Fruit fly (Drosophila melanogaster): ENCODE measurements around the gene frc.

The frc gene

dm6 chr3L:17425132-17425713, 7.8 kb downstream of the frc start, which contains the start of the genes Sec3 and COX7B (continued):
- TF ChIP-seq CG14667 (GFP tag; IDR thresholded peaks at IDR 0.05): no peak
- no peak for TF ChIP-seq CG5953 (GFP tag; IDR thresholded peaks at IDR 0.05)
- no peak for TF ChIP-seq Kr (GFP tag; optimal IDR thresholded peaks at IDR 0.05)
- TF ChIP-seq ERR (GFP tag; optimal IDR thresholded peaks at IDR 0.05): peak; percentile 29
- peak; percentile 63 for TF ChIP-seq scrt (GFP tag; optimal IDR thresholded peaks at IDR 0.05)
- peak; percentile 71 for TF ChIP-seq az2 (GFP tag; optimal IDR thresholded peaks at IDR 0.05)
- TF ChIP-seq CG2889 (GFP tag; IDR thresholded peaks at IDR 0.05): no peak
- peak; percentile 77 for TF ChIP-seq Sin3A (optimal IDR thresholded peaks at IDR 0.05)
- TF ChIP-seq CG16815 (GFP tag; optimal IDR thresholded peaks at IDR 0.05): peak; percentile 26
- peak; percentile 70 for TF ChIP-seq CG6272 (GFP tag; IDR thresholded peaks at IDR 0.05)
- no peak for TF ChIP-seq chm (GFP tag; IDR thresholded peaks at IDR 0.05)
- TF ChIP-seq B-H2 (GFP tag; optimal IDR thresholded peaks at IDR 0.05): peak; percentile 82
- peak; percentile 47 for TF ChIP-seq CG10366 (GFP tag; IDR thresholded peaks at IDR 0.05)
- TF ChIP-seq CG1603 (tag; optimal IDR thresholded peaks at IDR 0.05): peak; percentile 82
- no peak for TF ChIP-seq fd102C (GFP tag; optimal IDR thresholded peaks at IDR 0.05)
- no peak for TF ChIP-seq CG15479 (GFP tag; optimal IDR thresholded peaks at IDR 0.05)
- TF ChIP-seq Asciz (GFP tag; optimal IDR thresholded peaks at IDR 0.05): no peak
- no peak for TF ChIP-seq usp (GFP tag; optimal IDR thresholded peaks at IDR 0.05)
- TF ChIP-seq ken (GFP tag; IDR thresholded peaks at IDR 0.05): no peak
- no peak for TF ChIP-seq pan (optimal IDR thresholded peaks at IDR 0.05)
- peak in 1 of 2 experiments; percentile 61 for TF ChIP-seq pan (GFP tag; optimal IDR thresholded peaks at IDR 0.05 in 1 of 2, IDR thresholded peaks at IDR 0.05 in 1 of 2)
- TF ChIP-seq Ets65A (GFP tag): peak; percentile 95
- peak; percentile 11 for TF ChIP-seq odd (GFP tag; optimal IDR thresholded peaks at IDR 0.05)
- TF ChIP-seq vfl (GFP tag; optimal IDR thresholded peaks at IDR 0.05): peak; percentile 40
- no peak for TF ChIP-seq Hr39 (optimal IDR thresholded peaks at IDR 0.05)
- TF ChIP-seq TFAM (GFP tag; optimal IDR thresholded peaks at IDR 0.05): no peak
- peak; percentile 32 for TF ChIP-seq cato (GFP tag; optimal IDR thresholded peaks at IDR 0.05; ENCODE audit: borderline replicate concordance)
- no peak for TF ChIP-seq Hand (GFP tag; optimal IDR thresholded peaks at IDR 0.05)
- TF ChIP-seq CG17361 (GFP tag; IDR thresholded peaks at IDR 0.05): peak; percentile 72; the same call in 2 of the 3 replicates
- TF ChIP-seq Adf1 (GFP tag; IDR thresholded peaks at IDR 0.05): no peak
- peak; percentile 66 for TF ChIP-seq Fer3 (tag; optimal IDR thresholded peaks at IDR 0.05)
- peak; percentile 10 for TF ChIP-seq btn (GFP tag; optimal IDR thresholded peaks at IDR 0.05)
- peak; percentile 67; the same call in 1 of the 3 replicates for TF ChIP-seq Dbx (GFP tag; IDR thresholded peaks at IDR 0.05)
- TF ChIP-seq sim (GFP tag; IDR thresholded peaks at IDR 0.05): no peak
- peak; percentile 44 for TF ChIP-seq Oli (tag; optimal IDR thresholded peaks at IDR 0.05)
- peak; percentile 20 for TF ChIP-seq bigmax (GFP tag; optimal IDR thresholded peaks at IDR 0.05)
- TF ChIP-seq fd64A (GFP tag; optimal IDR thresholded peaks at IDR 0.05): no peak
- peak; percentile 71 for TF ChIP-seq NFAT (GFP tag; IDR thresholded peaks at IDR 0.05)
- TF ChIP-seq CG17186 (GFP tag; optimal IDR thresholded peaks at IDR 0.05): peak; percentile 76
- peak; percentile 61 for TF ChIP-seq NfI (GFP tag; optimal IDR thresholded peaks at IDR 0.05)
- TF ChIP-seq Camta (GFP tag; optimal IDR thresholded peaks at IDR 0.05): no peak
- peak; percentile 55 for TF ChIP-seq CG13296 (GFP tag; optimal IDR thresholded peaks at IDR 0.05)
- TF ChIP-seq CG3995 (GFP tag; optimal IDR thresholded peaks at IDR 0.05): peak; percentile 95
- TF ChIP-seq Blimp-1 (GFP tag; optimal IDR thresholded peaks at IDR 0.05): peak; percentile 39
- peak; percentile 45 for TF ChIP-seq stwl (tag; optimal IDR thresholded peaks at IDR 0.05)
- no peak for TF ChIP-seq luna (GFP tag; optimal IDR thresholded peaks at IDR 0.05)
- no peak for TF ChIP-seq Ada2b (GFP tag; IDR thresholded peaks at IDR 0.05)
- peak; percentile 5 for TF ChIP-seq HmgD (GFP tag; optimal IDR thresholded peaks at IDR 0.05)
- peak; percentile 74 for TF ChIP-seq tin (GFP tag; optimal IDR thresholded peaks at IDR 0.05)
- peak; percentile 67 for TF ChIP-seq Elba2 (GFP tag; optimal IDR thresholded peaks at IDR 0.05)
- TF ChIP-seq CG3838 (GFP tag; optimal IDR thresholded peaks at IDR 0.05): no peak
- TF ChIP-seq CG14710 (tag; optimal IDR thresholded peaks at IDR 0.05): peak; percentile 85
